Worm (Caenorhabditis elegans) whole organism, L4 larva: Measurements from ENCODE around the gene K03A11.5.

Experiments used
- F37D6.2 ChIP-seq: sonication (generic microtip); optimal IDR thresholded peaks from 2 replicates; lab custom pipeline; 2016; ENCODE audit warnings: mild to moderate bottlenecking, missing genetic modification characterization, missing compliant biosample characterization
- F44E2.7 ChIP-seq: fragments of 200-800 bp; sonication (Bioruptor generic); IDR thresholded peaks from 2 replicates; pipeline ENCODE4 v2.1.2; 2022; ENCODE audit warnings: missing genetic modification characterization, missing compliant biosample characterization
- F49E8.2 ChIP-seq: sonication (generic microtip); optimal IDR thresholded peaks from 2 replicates; lab custom pipeline; 2016; ENCODE audit warnings: missing compliant biosample characterization, mild to moderate bottlenecking, missing genetic modification characterization, borderline replicate concordance
- T26A8.4 ChIP-seq: fragments of 200-800 bp; sonication (Bioruptor generic); IDR thresholded peaks from 2 replicates; pipeline ENCODE4 v1.3.6; 2022; ENCODE audit warnings: missing genetic modification characterization, missing compliant biosample characterization
- Y105C5A.15 ChIP-seq: fragments of 200-800 bp; sonication (Bioruptor generic); IDR thresholded peaks from 2 replicates; pipeline ENCODE4 v1.3.6; 2022; ENCODE audit warnings: missing genetic modification characterization, missing compliant biosample characterization
- Y48G9A.11 ChIP-seq: fragments of 200-800 bp; sonication (Bioruptor generic); IDR thresholded peaks from 2 replicates; pipeline ENCODE4 v1.3.6; 2022; ENCODE audit warnings: missing genetic modification reagents, missing genetic modification characterization, missing compliant biosample characterization
- aha-1 ChIP-seq: fragments of 150-350 bp; peaks from one replicate; lab custom pipeline; 2014; ENCODE audit warnings: missing biosample characterization, missing genetic modification characterization
- ama-1 ChIP-seq: fragments of 150-350 bp; optimal IDR thresholded peaks from 2 replicates; lab custom pipeline; 2014; ENCODE audit warnings: inconsistent platforms, mixed read lengths
- attf-4 ChIP-seq: sonication (generic microtip); optimal IDR thresholded peaks from 3 replicates; lab custom pipeline; 2017; ENCODE audit warnings: missing biosample characterization, missing genetic modification characterization
- ceh-28 ChIP-seq: fragments of 150-350 bp; optimal IDR thresholded peaks from 2 replicates; lab custom pipeline; 2014; ENCODE audit warnings: missing biosample characterization, missing genetic modification reagents, missing genetic modification characterization
- ceh-32 ChIP-seq: sonication (generic microtip); optimal IDR thresholded peaks from 2 replicates; lab custom pipeline; 2016; ENCODE audit warnings: mild to moderate bottlenecking, missing genetic modification characterization, missing compliant biosample characterization; ENCODE audit not compliant: poor library complexity
- ces-1 ChIP-seq: fragments of 150-350 bp; sonication (generic microtip); optimal IDR thresholded peaks from 4 replicates; lab custom pipeline; 2014; ENCODE audit warnings: missing biosample characterization, missing genetic modification reagents, missing genetic modification characterization
- cey-2 ChIP-seq: sonication (generic microtip); optimal IDR thresholded peaks from 3 replicates; lab custom pipeline; 2017; ENCODE audit warnings: missing genetic modification characterization, mild to moderate bottlenecking, missing compliant biosample characterization, antibody characterized with exemption, borderline replicate concordance; ENCODE audit not compliant: insufficient read depth
- daf-19 ChIP-seq: fragments of 200-800 bp; sonication (Bioruptor generic); conservative IDR thresholded peaks from 2 replicates; pipeline ENCODE4 v1.3.6; 2022; ENCODE audit warnings: missing genetic modification characterization, missing compliant biosample characterization
- dmd-9 ChIP-seq: fragments of 200-800 bp; sonication (Bioruptor generic); IDR thresholded peaks from 2 replicates; pipeline ENCODE4 v1.3.6; 2022; ENCODE audit warnings: missing genetic modification reagents, missing genetic modification characterization, missing compliant biosample characterization
- dve-1 ChIP-seq: sonication (generic microtip); optimal IDR thresholded peaks from 2 replicates; lab custom pipeline; 2017; ENCODE audit warnings: antibody characterized with exemption, mild to moderate bottlenecking, missing genetic modification characterization, missing compliant biosample characterization; ENCODE audit not compliant: insufficient read depth
- hif-1 ChIP-seq, 2 experiments: sonication (generic microtip); optimal IDR thresholded peaks; 2 replicates each; lab custom pipeline; 2016 to 2017; ENCODE audit warnings: missing compliant biosample characterization in 2 of 2, missing genetic modification characterization in 2 of 2, missing genetic modification reagents in 2 of 2, missing genotype in 2 of 2, mild to moderate bottlenecking in 1 of 2
- hlh-11 ChIP-seq: fragments of 200-800 bp; sonication (Bioruptor generic); optimal IDR thresholded peaks from 2 replicates; lab custom pipeline; 2018; ENCODE audit warnings: mild to moderate bottlenecking, missing genetic modification characterization, missing compliant biosample characterization
- hlh-30 ChIP-seq: sonication (generic microtip); optimal IDR thresholded peaks from 2 replicates; lab custom pipeline; 2017; ENCODE audit warnings: antibody characterized with exemption, mild to moderate bottlenecking, missing genetic modification characterization, missing compliant biosample characterization; ENCODE audit not compliant: insufficient read depth
- hmg-1.1 ChIP-seq: fragments of 200-800 bp; sonication (Bioruptor generic); IDR thresholded peaks from 2 replicates; pipeline ENCODE4 v1.3.6; 2022; ENCODE audit warnings: missing genetic modification reagents, missing genetic modification characterization, missing compliant biosample characterization
- lin-13 ChIP-seq: fragments of 150-350 bp; optimal IDR thresholded peaks from 2 replicates; lab custom pipeline; 2014; ENCODE audit warnings: missing biosample characterization, missing genetic modification reagents, missing genetic modification characterization
- mep-1 ChIP-seq: fragments of 150-350 bp; sonication (generic microtip); optimal IDR thresholded peaks from 3 replicates; lab custom pipeline; 2014; ENCODE audit warnings: missing biosample characterization, missing genetic modification characterization
- mxl-3 ChIP-seq: fragments of 200-800 bp; sonication (Bioruptor generic); optimal IDR thresholded peaks from 2 replicates; lab custom pipeline; 2018; ENCODE audit warnings: mild to moderate bottlenecking, missing genetic modification characterization, missing compliant biosample characterization
- nhr-10 ChIP-seq: fragments of 150-350 bp; optimal IDR thresholded peaks from 2 replicates; lab custom pipeline; 2014; ENCODE audit warnings: missing biosample characterization, missing genetic modification characterization
- nhr-11 ChIP-seq: fragments of 150-350 bp; optimal IDR thresholded peaks from 2 replicates; lab custom pipeline; 2014; ENCODE audit warnings: missing biosample characterization, missing genetic modification characterization
- nhr-41 ChIP-seq: fragments of 200-800 bp; sonication (Bioruptor generic); IDR thresholded peaks from 2 replicates; pipeline ENCODE4 v1.3.6; 2022; ENCODE audit warnings: missing genetic modification reagents, missing genetic modification characterization, missing compliant biosample characterization
- nhr-6 ChIP-seq: fragments of 150-350 bp; optimal IDR thresholded peaks from 2 replicates; lab custom pipeline; 2014; ENCODE audit warnings: missing biosample characterization, missing genetic modification characterization
- nhr-76 ChIP-seq: fragments of 150-350 bp; optimal IDR thresholded peaks from 2 replicates; lab custom pipeline; 2014; ENCODE audit warnings: missing biosample characterization, missing genetic modification characterization
- pha-4 ChIP-seq, 2 experiments: fragments of 150-350 bp in 1 of 2; fragments of 200-800 bp in 1 of 2; sonication (Bioruptor generic) in 1 of 2; IDR thresholded peaks in 1 of 2; optimal IDR thresholded peaks in 1 of 2; 2 replicates each; pipeline versions ENCODE4 v1.3.6 to Lab custom; 2014 to 2022; ENCODE audit warnings: missing genetic modification characterization in 2 of 2, missing genetic modification reagents in 2 of 2, missing biosample characterization in 1 of 2, missing compliant biosample characterization in 1 of 2
- rbr-2 ChIP-seq: sonication (generic microtip); optimal IDR thresholded peaks from 2 replicates; lab custom pipeline; 2016; ENCODE audit warnings: missing genotype, missing genetic modification characterization, missing compliant biosample characterization
- sdz-12 ChIP-seq: fragments of 200-800 bp; sonication (Bioruptor generic); optimal IDR thresholded peaks from 2 replicates; lab custom pipeline; 2018; ENCODE audit warnings: mild to moderate bottlenecking, missing genetic modification characterization, missing compliant biosample characterization
- set-16 ChIP-seq: fragments of 200-800 bp; sonication (Bioruptor generic); IDR thresholded peaks from 2 replicates; pipeline ENCODE4 v1.3.6; 2022; ENCODE audit warnings: missing genetic modification reagents, missing genetic modification characterization, missing compliant biosample characterization
- skn-1 ChIP-seq: fragments of 150-350 bp; optimal IDR thresholded peaks from 2 replicates; lab custom pipeline; 2014; ENCODE audit warnings: missing biosample characterization, missing genetic modification characterization
- snpc-1.2 ChIP-seq: fragments of 200-800 bp; sonication (Bioruptor generic); IDR thresholded peaks from 2 replicates; pipeline ENCODE4 v1.3.6; 2022; ENCODE audit warnings: missing genetic modification reagents, missing genetic modification characterization, missing compliant biosample characterization
- spr-3 ChIP-seq: fragments of 200-800 bp; sonication (Bioruptor generic); optimal IDR thresholded peaks from 2 replicates; lab custom pipeline; 2018; ENCODE audit warnings: mild to moderate bottlenecking, missing genetic modification characterization, missing compliant biosample characterization
- unc-130 ChIP-seq: sonication (generic microtip); optimal IDR thresholded peaks from 2 replicates; lab custom pipeline; 2016; ENCODE audit warnings: missing genetic modification reagents, missing genetic modification characterization, missing compliant biosample characterization
- zfp-3 ChIP-seq: fragments of 200-800 bp; sonication (Bioruptor generic); conservative IDR thresholded peaks from 2 replicates; pipeline ENCODE4 v1.3.6; 2022; ENCODE audit warnings: missing genetic modification reagents, missing genetic modification characterization, missing compliant biosample characterization

Gene K03A11.5

DNA sequence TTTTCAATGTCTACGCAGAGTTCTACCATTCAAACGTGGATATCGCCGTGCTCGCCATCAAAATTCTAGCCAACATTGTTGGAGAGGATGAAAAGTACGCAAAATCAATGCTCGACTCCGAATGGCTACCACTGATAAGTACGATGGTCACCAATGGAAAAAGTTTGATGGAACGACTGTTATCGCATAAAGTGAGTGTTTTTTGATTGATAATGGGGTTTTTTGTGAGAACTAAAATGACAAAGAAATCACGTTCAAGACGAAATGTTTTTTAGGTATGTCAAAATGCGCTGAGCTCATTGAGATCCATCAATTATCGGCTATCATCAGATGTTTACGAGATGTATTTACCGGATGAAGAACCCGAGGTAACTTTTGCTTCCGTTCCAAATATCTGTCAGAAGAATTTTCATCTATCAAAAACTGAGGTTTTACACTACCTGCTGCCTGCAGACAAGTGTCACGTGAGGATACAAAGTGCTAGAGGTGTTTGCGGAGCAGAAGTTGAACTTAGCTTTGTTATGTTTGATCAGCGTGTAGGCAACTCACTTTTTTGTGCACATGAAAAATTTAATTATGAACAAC lies 42.9 kb downstream of the K03A11.5 start (continued):
- TF ChIP-seq spr-3 (GFP tag; lab: Kevin White, UChicago) = no peak
- TF ChIP-seq ceh-32 (tag; lab: Kevin White, UChicago) = no peak
- peak; percentile 49 for TF ChIP-seq nhr-11 (tag; lab: Kevin White, UChicago)
- TF ChIP-seq hlh-30 (tag; lab: Kevin White, UChicago) = peak; percentile 72
- no peak for TF ChIP-seq Y105C5A.15 (GFP tag; lab: Robert Waterston, UW)
- no peak for TF ChIP-seq F37D6.2
- no peak for TF ChIP-seq cey-2
- TF ChIP-seq F49E8.2 (tag; lab: Kevin White, UChicago) = no peak
- TF ChIP-seq mxl-3 (GFP tag; lab: Kevin White, UChicago) = no peak

DNA sequence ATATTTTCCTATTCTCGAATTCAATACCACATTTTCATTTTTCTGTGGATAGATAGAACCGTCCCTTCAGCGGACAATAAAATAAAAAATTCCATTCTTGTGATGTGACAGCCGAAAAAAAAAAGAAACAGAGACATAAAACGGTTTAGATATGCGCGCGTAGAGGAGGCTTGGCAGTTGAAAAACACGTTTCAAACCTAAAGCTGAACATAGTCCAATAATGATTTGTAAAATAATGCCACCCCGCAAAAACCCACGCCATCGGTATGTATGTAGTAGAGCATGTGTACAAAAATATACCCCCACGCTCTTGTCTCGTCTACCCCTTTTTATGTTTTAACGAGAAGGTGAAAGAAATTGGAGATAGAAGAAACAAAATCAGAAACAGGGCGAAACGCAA lies 45.3 kb downstream of the K03A11.5 start:
- TF ChIP-seq zfp-3 (GFP tag; lab: Robert Waterston, UW) = peak; percentile 56; the same call in 1 of the 2 replicates
- TF ChIP-seq unc-130 (GFP tag; lab: Kevin White, UChicago) = no peak
- TF ChIP-seq hlh-30 (tag; lab: Kevin White, UChicago) = peak; percentile 26
- no peak for TF ChIP-seq pha-4 (GFP tag; IDR thresholded peaks at IDR 0.05; lab: Robert Waterston, UW)
- TF ChIP-seq pha-4 (tag; optimal IDR thresholded peaks at IDR 0.05; lab: Kevin White, UChicago) = no peak
- peak; percentile 52 for TF ChIP-seq lin-13 (GFP tag; lab: Kevin White, UChicago)
- TF ChIP-seq ces-1 (GFP tag; lab: Kevin White, UChicago) = no peak
- TF ChIP-seq sdz-12 (GFP tag; lab: Kevin White, UChicago) = peak; percentile 36
- peak; percentile 74; the same call in 1 of the 2 replicates for TF ChIP-seq nhr-41 (GFP tag; lab: Robert Waterston, UW)
- peak; percentile 23 for TF ChIP-seq mxl-3 (GFP tag; lab: Kevin White, UChicago)
- no peak for TF ChIP-seq F37D6.2
- TF ChIP-seq mep-1 (tag; lab: Kevin White, UChicago) = peak; percentile 44
- TF ChIP-seq hlh-11 (tag; lab: Kevin White, UChicago) = peak; percentile 54
- TF ChIP-seq aha-1 (tag; lab: Kevin White, UChicago) = peak; percentile 47
- TF ChIP-seq dve-1 (tag; lab: Kevin White, UChicago) = peak; percentile 46
- TF ChIP-seq hmg-1.1 (GFP tag; lab: Robert Waterston, UW) = peak; percentile 29; the same call in 1 of the 2 replicates
- no peak for TF ChIP-seq ceh-28 (tag; lab: Kevin White, UChicago)

DNA sequence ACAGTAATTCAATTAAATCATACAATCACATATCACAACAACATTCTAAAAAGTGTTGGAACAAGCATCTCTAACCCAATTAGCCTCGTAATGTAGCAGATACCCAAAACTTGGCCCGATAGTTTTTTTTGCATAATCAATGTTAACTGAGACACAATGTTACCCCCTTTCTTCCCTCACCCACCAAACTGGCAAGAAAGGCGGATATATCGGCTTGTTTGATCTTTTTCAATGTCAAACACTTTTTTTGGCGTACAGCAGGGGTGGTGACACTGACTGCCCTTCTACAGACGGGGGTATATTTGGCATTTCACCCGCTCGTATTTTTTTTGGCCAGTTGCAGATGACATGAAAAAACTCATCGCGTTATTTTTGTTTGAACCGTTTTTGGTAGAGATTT lies 46.7 kb downstream of the K03A11.5 start:
- TF ChIP-seq snpc-1.2 (GFP tag; lab: Robert Waterston, UW) (no peak), nhr-6 (tag; lab: Kevin White, UChicago) (no peak), hlh-30 (tag; lab: Kevin White, UChicago) (no peak), aha-1 (tag; lab: Kevin White, UChicago) (no peak), daf-19 (GFP tag; lab: Robert Waterston, UW) (no peak), rbr-2 (tag; lab: Kevin White, UChicago) (no peak), skn-1 (tag; lab: Kevin White, UChicago) (no peak), attf-4 (no peak), set-16 (GFP tag; lab: Robert Waterston, UW) (no peak), nhr-41 (GFP tag; lab: Robert Waterston, UW) (no peak), F44E2.7 (GFP tag; lab: Robert Waterston, UW) (no peak), T26A8.4 (GFP tag; lab: Robert Waterston, UW) (no peak), nhr-10 (tag; lab: Kevin White, UChicago) (no peak), nhr-76 (tag; lab: Kevin White, UChicago) (no peak), dmd-9 (GFP tag; lab: Robert Waterston, UW) (no peak), hif-1 (tag; optimal IDR thresholded peaks at IDR 0.05; lab: Kevin White, UChicago) (no peak), ama-1 (lab: Kevin White, UChicago) (no peak), zfp-3 (GFP tag; lab: Robert Waterston, UW) (no peak), Y48G9A.11 (GFP tag; lab: Robert Waterston, UW) (no peak), dve-1 (tag; lab: Kevin White, UChicago) (no peak)
